Fruit fly (Drosophila melanogaster) whole organism: ENCODE measurements around the gene mTerf3.

ENCODE experiments used
- CG8478 ChIP-seq: fragments of >200 bp; optimal IDR thresholded peaks from 2 replicates; lab custom pipeline; 2018; ENCODE audit warnings: inconsistent platforms
- Dll ChIP-seq: fragments of >200 bp; optimal IDR thresholded peaks from 2 replicates; lab custom pipeline; 2017
- EcR ChIP-seq, 2 experiments: fragments of >200 bp; optimal IDR thresholded peaks; 2 replicates each; lab custom pipeline; 2017; ENCODE audit warnings: missing biosample characterization in 2 of 2, missing genetic modification characterization in 2 of 2, missing genetic modification reagents in 2 of 2
- pan ChIP-seq: fragments of >200 bp; optimal IDR thresholded peaks from 2 replicates; lab custom pipeline; 2017
- psq ChIP-seq: fragments of >200 bp; optimal IDR thresholded peaks from 2 replicates; lab custom pipeline; 2017
- usp ChIP-seq: fragments of >200 bp; optimal IDR thresholded peaks from 2 replicates; lab custom pipeline; 2017; ENCODE audit warnings: missing biosample characterization, missing genetic modification characterization, mixed read lengths

DNA sequence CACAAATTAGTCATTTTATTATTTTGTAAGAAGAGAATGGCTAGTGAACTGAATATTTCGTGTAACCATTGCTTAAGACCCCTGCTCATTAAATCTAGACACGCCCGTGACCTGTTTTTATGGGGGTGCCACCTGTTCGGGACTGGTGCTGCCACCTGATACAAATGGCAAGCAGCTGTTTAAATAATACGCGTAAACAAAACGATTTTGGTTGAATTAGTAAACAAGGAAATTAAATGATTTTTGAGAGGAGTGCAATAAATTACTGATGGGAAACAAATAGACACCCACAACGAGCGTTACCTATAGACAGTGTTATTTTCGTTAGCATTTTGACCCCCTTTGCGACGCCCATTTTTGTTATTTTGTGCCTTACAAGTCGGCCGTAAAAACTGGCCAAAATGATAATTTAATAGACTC is 45.8 kb downstream of the mTerf3 start:
- TF ChIP-seq CG8478 (lab: Kevin White, UChicago), result no peak
- TF ChIP-seq pan, result no peak
- TF ChIP-seq EcR (GFP tag; optimal IDR thresholded peaks at IDR 0.05; lab: Kevin White, UChicago), result no peak
- no peak for TF ChIP-seq psq (lab: Kevin White, UChicago)
- no peak for TF ChIP-seq Dll (lab: Kevin White, UChicago)
- TF ChIP-seq usp (GFP tag; lab: Kevin White, UChicago), result no peak
